Fruit fly (Drosophila melanogaster): ENCODE results near the gene CG13024.
A peak's percentile ranks its signal among the peaks of the same experiment; 100 is the strongest.

The CG13024 gene

DNA sequence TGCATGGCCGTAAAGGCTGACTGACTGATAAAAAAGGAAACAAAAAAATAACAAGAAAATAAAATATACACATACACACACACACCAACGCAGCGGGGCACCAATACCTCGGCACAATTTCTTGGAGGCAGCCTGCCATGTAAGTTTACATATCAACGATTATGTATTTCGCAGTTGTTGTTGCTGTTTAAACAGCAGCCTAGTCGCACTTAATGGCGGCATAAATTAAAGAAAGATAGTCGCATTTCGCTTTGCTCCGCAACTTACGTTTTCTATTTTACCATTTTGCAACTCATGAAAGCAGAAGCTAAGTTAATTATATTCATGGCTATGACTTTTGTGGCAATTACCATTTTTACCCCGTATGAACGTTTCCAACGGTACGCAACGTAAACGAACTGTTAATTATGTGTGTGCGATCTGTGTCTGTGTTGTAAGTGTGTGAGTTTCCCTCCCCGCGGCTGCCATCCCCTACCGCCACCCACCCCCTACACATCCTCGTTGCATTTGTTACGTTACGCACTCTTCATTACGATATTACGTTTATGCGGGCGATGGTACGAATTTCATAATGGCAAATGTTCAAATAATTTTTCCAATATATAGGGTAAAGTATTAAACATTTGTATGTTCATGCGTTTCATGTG is 25.6 kb upstream of the CG13024 start:
- TF ChIP-seq CG12768 (GFP tag; optimal IDR thresholded peaks at IDR 0.05): peak; percentile 1
- TF ChIP-seq pad (GFP tag; optimal IDR thresholded peaks at IDR 0.05): peak; percentile 90
- no peak for TF ChIP-seq cic (GFP tag; optimal IDR thresholded peaks at IDR 0.05)

DNA sequence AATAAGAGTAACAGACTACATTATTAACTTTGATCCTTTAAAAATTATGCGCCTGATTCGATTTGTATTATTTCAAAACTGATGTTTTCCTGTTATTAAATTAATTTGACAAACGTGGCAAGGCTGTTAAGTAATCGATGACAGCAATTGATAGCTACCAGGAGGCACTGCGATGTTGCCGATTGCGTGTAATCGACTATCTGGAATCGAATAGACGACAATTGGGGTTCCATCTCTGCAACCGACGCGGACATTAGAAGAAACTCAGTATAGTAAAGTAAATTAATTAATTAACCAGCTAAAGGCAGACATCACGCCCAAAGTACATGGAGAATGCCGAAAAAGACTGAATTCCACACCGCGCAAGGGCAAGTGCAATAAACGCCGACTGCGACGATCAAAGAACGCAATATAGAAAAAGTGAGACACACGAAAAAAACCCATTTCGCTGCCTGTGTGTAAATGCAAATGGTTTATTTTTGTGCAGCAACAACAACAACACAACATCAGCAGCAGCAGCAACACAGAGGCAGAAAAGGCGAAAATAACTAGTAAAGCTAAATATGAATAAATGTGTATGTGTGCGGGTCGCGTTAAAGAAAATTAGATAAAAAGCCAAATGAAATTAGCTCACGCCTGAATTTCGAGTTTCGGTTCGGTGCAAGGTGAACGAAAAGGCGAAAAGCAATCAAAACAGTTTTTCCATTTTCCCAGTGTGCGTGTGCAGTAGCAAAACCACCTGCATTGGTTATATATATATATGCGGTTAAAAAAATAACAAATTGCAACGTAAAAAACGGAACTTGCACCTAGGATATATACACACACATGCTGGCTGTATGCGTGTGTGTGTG is 24.9 kb upstream of the CG13024 start, which contains the start of gene sina:
Gene sina (plus strand): TSS at position 219 of the 854 bp plus-strand sequence.
- no peak for TF ChIP-seq CG11617 (GFP tag; optimal IDR thresholded peaks at IDR 0.05)
- no peak for TF ChIP-seq pad (GFP tag; optimal IDR thresholded peaks at IDR 0.05)
- no peak for TF ChIP-seq CG12768 (GFP tag; optimal IDR thresholded peaks at IDR 0.05)
- TF ChIP-seq ovo (GFP tag; optimal IDR thresholded peaks at IDR 0.05): peak; percentile 18
- peak; percentile 41 for TF ChIP-seq cic (GFP tag; optimal IDR thresholded peaks at IDR 0.05)
- no peak for TF ChIP-seq Clk (GFP tag; optimal IDR thresholded peaks at IDR 0.05)
- peak; percentile 8 for TF ChIP-seq CG14711 (tag; optimal IDR thresholded peaks at IDR 0.05)
- peak; percentile 1 for TF ChIP-seq Crg-1 (GFP tag; optimal IDR thresholded peaks at IDR 0.05)
- TF ChIP-seq cnc (optimal IDR thresholded peaks at IDR 0.05): no peak
- no peak for TF ChIP-seq Hr96 (GFP tag; optimal IDR thresholded peaks at IDR 0.05)
- peak; percentile 50 for TF ChIP-seq bab1 (GFP tag; optimal IDR thresholded peaks at IDR 0.05)
- TF ChIP-seq Mnt (GFP tag; optimal IDR thresholded peaks at IDR 0.05): no peak
- peak; percentile 33 for TF ChIP-seq CG33017 (tag; optimal IDR thresholded peaks at IDR 0.05)
- no peak for TF ChIP-seq kay (GFP tag; ENCODE audit: borderline replicate concordance)
- no peak for TF ChIP-seq CG7045 (GFP tag; optimal IDR thresholded peaks at IDR 0.05)
- TF ChIP-seq tj (GFP tag; optimal IDR thresholded peaks at IDR 0.05): peak; percentile 14
- TF ChIP-seq CG7101 (tag; optimal IDR thresholded peaks at IDR 0.05): peak; percentile 25
- TF ChIP-seq CG1620 (GFP tag; optimal IDR thresholded peaks at IDR 0.05): peak; percentile 28
- TF ChIP-seq toe (GFP tag; optimal IDR thresholded peaks at IDR 0.05): no peak

DNA sequence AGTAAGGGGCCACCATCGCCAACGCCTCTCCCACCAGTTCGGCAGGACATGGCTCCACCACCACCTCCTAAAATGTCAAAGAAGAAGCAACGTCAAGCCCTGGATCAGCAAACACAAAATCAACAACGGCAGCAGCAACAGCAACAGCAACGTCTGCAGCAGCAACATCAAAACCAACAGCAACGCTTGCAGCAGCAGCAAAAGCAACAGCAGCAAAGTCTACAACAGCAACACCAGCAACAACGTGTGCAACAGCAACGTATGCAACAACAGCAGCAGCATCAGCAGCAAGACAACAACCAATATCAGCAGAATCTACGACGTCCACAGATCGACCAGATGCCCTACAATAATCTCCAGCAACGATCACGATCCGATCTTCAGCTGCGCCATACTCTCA is 22.7 kb upstream of the CG13024 start:
- TF ChIP-seq cnc (optimal IDR thresholded peaks at IDR 0.05) (no peak), CG7101 (tag; optimal IDR thresholded peaks at IDR 0.05) (no peak), Hr96 (GFP tag; optimal IDR thresholded peaks at IDR 0.05) (no peak), kay (GFP tag; ENCODE audit: borderline replicate concordance) (no peak), ovo (GFP tag; optimal IDR thresholded peaks at IDR 0.05) (no peak), CG5204 (GFP tag; optimal IDR thresholded peaks at IDR 0.05) (no peak), cic (GFP tag; optimal IDR thresholded peaks at IDR 0.05) (no peak), tj (GFP tag; optimal IDR thresholded peaks at IDR 0.05) (no peak), bab1 (GFP tag; optimal IDR thresholded peaks at IDR 0.05) (no peak), CG1620 (GFP tag; optimal IDR thresholded peaks at IDR 0.05) (no peak), pad (GFP tag; optimal IDR thresholded peaks at IDR 0.05) (no peak), CG7045 (GFP tag; optimal IDR thresholded peaks at IDR 0.05) (no peak), CG12768 (GFP tag; optimal IDR thresholded peaks at IDR 0.05) (no peak), toe (GFP tag; optimal IDR thresholded peaks at IDR 0.05) (no peak), Mnt (GFP tag; optimal IDR thresholded peaks at IDR 0.05) (no peak), CG14711 (tag; optimal IDR thresholded peaks at IDR 0.05) (no peak), Clk (GFP tag; optimal IDR thresholded peaks at IDR 0.05) (no peak)

- TF ChIP-seq cic (GFP tag; optimal IDR thresholded peaks at IDR 0.05) (no peak), pad (GFP tag; optimal IDR thresholded peaks at IDR 0.05) (no peak), CG1620 (GFP tag; optimal IDR thresholded peaks at IDR 0.05) (no peak), CG11617 (GFP tag; optimal IDR thresholded peaks at IDR 0.05) (no peak), Clk (GFP tag; optimal IDR thresholded peaks at IDR 0.05) (no peak), CG33017 (tag; optimal IDR thresholded peaks at IDR 0.05) (no peak), CG14711 (tag; optimal IDR thresholded peaks at IDR 0.05) (no peak), kay (GFP tag; ENCODE audit: borderline replicate concordance) (no peak), Mnt (GFP tag; optimal IDR thresholded peaks at IDR 0.05) (no peak), CG12768 (GFP tag; optimal IDR thresholded peaks at IDR 0.05) (no peak), bab1 (GFP tag; optimal IDR thresholded peaks at IDR 0.05) (no peak)
These were observed 16.9 kb upstream of the CG13024 start, which contains the start of gene CG32161 for dm6 chr3L:16845607-16846277. Gene CG32161 (plus strand): TSS chr3L:16846227.

- TF ChIP-seq CG5204 (GFP tag; optimal IDR thresholded peaks at IDR 0.05) (no peak), CG12768 (GFP tag; optimal IDR thresholded peaks at IDR 0.05) (peak; percentile 80), CG7101 (tag; optimal IDR thresholded peaks at IDR 0.05) (peak; percentile 82), Clk (GFP tag; optimal IDR thresholded peaks at IDR 0.05) (peak; percentile 73), CG11617 (GFP tag; optimal IDR thresholded peaks at IDR 0.05) (peak; percentile 84), bab1 (GFP tag; optimal IDR thresholded peaks at IDR 0.05) (peak; percentile 72), toe (GFP tag; optimal IDR thresholded peaks at IDR 0.05) (no peak), CG14711 (tag; optimal IDR thresholded peaks at IDR 0.05) (peak; percentile 82), ovo (GFP tag; optimal IDR thresholded peaks at IDR 0.05) (peak; percentile 45), cic (GFP tag; optimal IDR thresholded peaks at IDR 0.05) (peak; percentile 34), cnc (optimal IDR thresholded peaks at IDR 0.05) (no peak), kay (GFP tag; ENCODE audit: borderline replicate concordance) (no peak), Hr96 (GFP tag; optimal IDR thresholded peaks at IDR 0.05) (peak; percentile 82), CG33017 (tag; optimal IDR thresholded peaks at IDR 0.05) (peak; percentile 78), tj (GFP tag; optimal IDR thresholded peaks at IDR 0.05) (peak; percentile 55), Crg-1 (GFP tag; optimal IDR thresholded peaks at IDR 0.05) (peak; percentile 67), Mnt (GFP tag; optimal IDR thresholded peaks at IDR 0.05) (peak; percentile 78), pad (GFP tag; optimal IDR thresholded peaks at IDR 0.05) (peak; percentile 57), CG1620 (GFP tag; optimal IDR thresholded peaks at IDR 0.05) (peak; percentile 84), CG7045 (GFP tag; optimal IDR thresholded peaks at IDR 0.05) (peak; percentile 86)
These were observed 16.2 kb upstream of the CG13024 start, which contains the start of the genes kud and Zcchc7 for dm6 chr3L:16844920-16845573. Gene kud (minus strand): TSS chr3L:16844991. Gene Zcchc7 (plus strand): TSS chr3L:16845386.

Measured in whole organism, adult.